Fruit fly (Drosophila melanogaster) whole organism, embryonic: ENCODE measurements around the gene Ctr9.

Source experiments
- ATbp ChIP-seq: fragments of 200-800 bp; sonication (Bioruptor generic); optimal IDR thresholded peaks from 2 replicates; lab custom pipeline; 2017; ENCODE audit warnings: missing biosample characterization, mild to moderate bottlenecking, missing genetic modification characterization, missing genetic modification reagents
- Abd-B ChIP-seq: fragments of 200-800 bp; sonication (Bioruptor generic); optimal IDR thresholded peaks from 2 replicates; lab custom pipeline; 2018; ENCODE audit warnings: missing biosample characterization, mild to moderate bottlenecking, missing genetic modification characterization, moderate library complexity
- Adf1 ChIP-seq: fragments of 200-800 bp; sonication (Bioruptor generic); IDR thresholded peaks from 2 replicates; pipeline ENCODE4 v1.3.6; 2022; ENCODE audit warnings: missing biosample characterization, missing genetic modification characterization
- Asciz ChIP-seq: fragments of 200-800 bp; sonication (Bioruptor generic); optimal IDR thresholded peaks from 2 replicates; lab custom pipeline; 2017; ENCODE audit warnings: missing biosample characterization, mild to moderate bottlenecking, missing genetic modification characterization, missing genetic modification reagents
- Awh ChIP-seq: fragments of 200-800 bp; sonication (Bioruptor generic); IDR thresholded peaks from 2 replicates; pipeline ENCODE4, ENCODE4 v1.3.6; 2022; ENCODE audit warnings: missing biosample characterization, missing genetic modification characterization
- Blimp-1 ChIP-seq: fragments of 200-800 bp; sonication (Bioruptor generic); optimal IDR thresholded peaks from 3 replicates; lab custom pipeline; 2018; ENCODE audit warnings: missing biosample characterization, missing genetic modification characterization, mild to moderate bottlenecking, moderate library complexity, missing genetic modification reagents
- CG10431 ChIP-seq: fragments of 200-800 bp; sonication (Bioruptor generic); optimal IDR thresholded peaks from 3 replicates; lab custom pipeline; 2018; ENCODE audit warnings: missing biosample characterization, mild to moderate bottlenecking, missing genetic modification characterization
- CG11085 ChIP-seq: fragments of 200-800 bp; sonication (Bioruptor generic); IDR thresholded peaks from 2 replicates; pipeline ENCODE4 v1.3.6; 2022; ENCODE audit warnings: missing biosample characterization, missing genetic modification characterization
- CG11398 ChIP-seq: fragments of 200-800 bp; sonication (Bioruptor generic); optimal IDR thresholded peaks from 2 replicates; lab custom pipeline; 2016; ENCODE audit warnings: missing biosample characterization, missing genetic modification characterization
- CG12299 ChIP-seq: fragments of 200-800 bp; sonication (Bioruptor generic); optimal IDR thresholded peaks from 2 replicates; lab custom pipeline; 2018; ENCODE audit warnings: missing biosample characterization, mild to moderate bottlenecking, missing genetic modification characterization
- CG12769 ChIP-seq: fragments of 200-800 bp; sonication (Bioruptor generic); optimal IDR thresholded peaks from 2 replicates; lab custom pipeline; 2019; ENCODE audit warnings: missing biosample characterization, mild to moderate bottlenecking, missing genetic modification characterization, moderate library complexity
- CG15011 ChIP-seq: fragments of 200-800 bp; sonication (Bioruptor generic); optimal IDR thresholded peaks from 3 replicates; lab custom pipeline; 2018; ENCODE audit warnings: missing biosample characterization, mild to moderate bottlenecking, missing genetic modification characterization
- CG1792 ChIP-seq: fragments of 200-800 bp; sonication (Bioruptor generic); optimal IDR thresholded peaks from 2 replicates; lab custom pipeline; 2016; ENCODE audit warnings: missing biosample characterization, missing genetic modification characterization
- CG30020 ChIP-seq: fragments of 200-800 bp; optimal IDR thresholded peaks from 2 replicates; lab custom pipeline; 2019; ENCODE audit warnings: missing biosample characterization, mild to moderate bottlenecking, missing genetic modification characterization, moderate library complexity
- CG30403 ChIP-seq: fragments of 200-800 bp; sonication (Bioruptor generic); optimal IDR thresholded peaks from 3 replicates; lab custom pipeline; 2016; ENCODE audit warnings: missing biosample characterization, missing genetic modification characterization
- CG31365 ChIP-seq: fragments of 200-800 bp; sonication (Bioruptor generic); optimal IDR thresholded peaks from 2 replicates; lab custom pipeline; 2018; ENCODE audit warnings: missing biosample characterization, mild to moderate bottlenecking, missing genetic modification characterization
- CG31441 ChIP-seq: fragments of 200-800 bp; sonication (Bioruptor generic); IDR thresholded peaks from 2 replicates; pipeline ENCODE4 v1.3.6; 2022; ENCODE audit warnings: missing biosample characterization, missing genetic modification characterization
- CG32772 ChIP-seq: fragments of 200-800 bp; sonication (Bioruptor generic); IDR thresholded peaks from 2 replicates; pipeline ENCODE4 v1.3.6; 2022; ENCODE audit warnings: missing biosample characterization, missing genetic modification characterization
- CG3407 ChIP-seq: fragments of 200-800 bp; sonication (Bioruptor generic); optimal IDR thresholded peaks from 2 replicates; lab custom pipeline; 2018; ENCODE audit warnings: missing biosample characterization, mild to moderate bottlenecking, missing genetic modification characterization
- CG34224 ChIP-seq: fragments of 200-800 bp; sonication (Bioruptor generic); IDR thresholded peaks from 3 replicates; pipeline ENCODE4 v1.3.6; 2022; ENCODE audit warnings: missing biosample characterization, missing genetic modification characterization; ENCODE audit not compliant: partially characterized antibody
- CG6813 ChIP-seq: fragments of 200-800 bp; sonication (Bioruptor generic); optimal IDR thresholded peaks from 2 replicates; lab custom pipeline; 2017; ENCODE audit warnings: missing biosample characterization, missing genetic modification characterization, mild to moderate bottlenecking, moderate library complexity, missing genetic modification reagents
- CG7839 ChIP-seq: fragments of 200-800 bp; sonication (Bioruptor generic); optimal IDR thresholded peaks from 3 replicates; lab custom pipeline; 2018; ENCODE audit warnings: missing biosample characterization, mild to moderate bottlenecking, missing genetic modification characterization, moderate library complexity
- CG8281 ChIP-seq: fragments of 200-800 bp; sonication (Bioruptor generic); optimal IDR thresholded peaks from 2 replicates; lab custom pipeline; 2018; ENCODE audit warnings: missing biosample characterization, mild to moderate bottlenecking, missing genetic modification characterization, moderate library complexity
- CG8944 ChIP-seq: fragments of 200-800 bp; sonication (Bioruptor generic); optimal IDR thresholded peaks from 3 replicates; lab custom pipeline; 2016; ENCODE audit warnings: missing biosample characterization, missing genetic modification characterization
- ERR ChIP-seq: fragments of 200-800 bp; sonication (Bioruptor generic); optimal IDR thresholded peaks from 2 replicates; lab custom pipeline; 2016; ENCODE audit warnings: missing biosample characterization, missing genetic modification characterization
- GATAe ChIP-seq: fragments of 200-800 bp; sonication (Bioruptor generic); conservative IDR thresholded peaks from 2 replicates; pipeline ENCODE4 v1.3.6; 2022; ENCODE audit warnings: missing biosample characterization, missing genetic modification characterization
- HLH54F ChIP-seq: fragments of 200-800 bp; sonication (Bioruptor generic); optimal IDR thresholded peaks from 3 replicates; lab custom pipeline; 2016; ENCODE audit warnings: missing biosample characterization, missing genetic modification characterization
- Hr3 ChIP-seq: fragments of 200-800 bp; sonication (Bioruptor generic); optimal IDR thresholded peaks from 3 replicates; lab custom pipeline; 2016; ENCODE audit warnings: missing biosample characterization, missing genetic modification characterization
- Lpt ChIP-seq: fragments of >200 bp; optimal IDR thresholded peaks from 2 replicates; lab custom pipeline; 2018; ENCODE audit warnings: missing biosample characterization, missing genetic modification characterization
- Max ChIP-seq: fragments of 200-800 bp; sonication (Bioruptor generic); optimal IDR thresholded peaks from 2 replicates; lab custom pipeline; 2016; ENCODE audit warnings: missing biosample characterization, mild to moderate bottlenecking, missing genetic modification characterization
- Neu2 ChIP-seq: fragments of 200-800 bp; sonication (Bioruptor generic); optimal IDR thresholded peaks from 3 replicates; lab custom pipeline; 2016; ENCODE audit warnings: missing biosample characterization, missing genetic modification characterization, borderline replicate concordance
- Stat92E ChIP-seq, 3 experiments: fragments of >200 bp in 2 of 3; fragments of 200-800 bp in 1 of 3; sonication (Bioruptor generic) in 1 of 3; optimal IDR thresholded peaks; 2 replicates each; lab custom pipeline; 2017 to 2019; ENCODE audit warnings: missing biosample characterization in 3 of 3, missing genetic modification characterization in 3 of 3, mild to moderate bottlenecking in 1 of 3, moderate library complexity in 1 of 3
- Usf ChIP-seq: fragments of 200-800 bp; sonication (Bioruptor generic); optimal IDR thresholded peaks from 2 replicates; lab custom pipeline; 2017; ENCODE audit warnings: missing genotype, missing biosample characterization, missing genetic modification characterization
- YL-1 ChIP-seq: fragments of 200-800 bp; sonication (Bioruptor generic); optimal IDR thresholded peaks from 3 replicates; lab custom pipeline; 2017; ENCODE audit warnings: missing biosample characterization, mild to moderate bottlenecking, missing genetic modification characterization
- dan ChIP-seq: fragments of 200-800 bp; sonication (Bioruptor generic); IDR thresholded peaks from 2 replicates; pipeline ENCODE4 v1.3.6; 2022; ENCODE audit warnings: missing biosample characterization, missing genetic modification characterization
- danr ChIP-seq: fragments of 200-800 bp; sonication (Bioruptor generic); IDR thresholded peaks from 2 replicates; pipeline ENCODE4 v1.3.6; 2022; ENCODE audit warnings: missing biosample characterization, missing genetic modification characterization
- eyg ChIP-seq: fragments of 200-800 bp; sonication (Bioruptor generic); optimal IDR thresholded peaks from 3 replicates; lab custom pipeline; 2016; ENCODE audit warnings: missing biosample characterization, missing genetic modification characterization
- hth ChIP-seq: fragments of >200 bp; optimal IDR thresholded peaks from 2 replicates; lab custom pipeline; 2017; ENCODE audit warnings: inconsistent platforms
- jigr1 ChIP-seq: fragments of 200-800 bp; sonication (Bioruptor generic); IDR thresholded peaks from 3 replicates; pipeline ENCODE4 v1.3.6; 2022; ENCODE audit warnings: missing biosample characterization, missing genetic modification characterization
- jumu ChIP-seq: fragments of 200-800 bp; sonication (Bioruptor generic); optimal IDR thresholded peaks from 3 replicates; lab custom pipeline; 2016; ENCODE audit warnings: missing biosample characterization, missing genetic modification characterization
- pnt ChIP-seq: fragments of 200-800 bp; sonication (Bioruptor generic); optimal IDR thresholded peaks from 3 replicates; lab custom pipeline; 2016; ENCODE audit warnings: missing biosample characterization, missing genetic modification characterization
- prd ChIP-seq, 3 experiments: fragments of >200 bp in 2 of 3; fragments of 200-800 bp in 1 of 3; sonication (Bioruptor generic) in 1 of 3; optimal IDR thresholded peaks in 2 of 3; IDR thresholded peaks in 1 of 3; 2 replicates in 2 of 3; 3 replicates in 1 of 3; pipeline versions ENCODE4 v1.3.6 to Lab custom; 2017 to 2022; ENCODE audit warnings: missing biosample characterization in 1 of 3, missing genetic modification characterization in 1 of 3
- salm ChIP-seq: fragments of 200-800 bp; sonication (Bioruptor generic); optimal IDR thresholded peaks from 2 replicates; lab custom pipeline; 2018; ENCODE audit warnings: missing biosample characterization, mild to moderate bottlenecking, missing genetic modification characterization
- sc ChIP-seq, 3 experiments: fragments of >200 bp in 2 of 3; fragments of 200-800 bp in 1 of 3; sonication (Bioruptor generic) in 1 of 3; optimal IDR thresholded peaks; 2 replicates in 2 of 3; 3 replicates in 1 of 3; lab custom pipeline; 2017; ENCODE audit warnings: mild to moderate bottlenecking in 1 of 3, missing biosample characterization in 1 of 3, missing genetic modification characterization in 1 of 3, missing genetic modification reagents in 1 of 3
- slp2 ChIP-seq: fragments of 200-800 bp; sonication (Bioruptor generic); optimal IDR thresholded peaks from 2 replicates; lab custom pipeline; 2016; ENCODE audit warnings: missing biosample characterization, missing genetic modification characterization
- stc ChIP-seq: fragments of 200-800 bp; sonication (Bioruptor generic); IDR thresholded peaks from 2 replicates; pipeline ENCODE4 v1.3.6; 2022; ENCODE audit warnings: missing biosample characterization, missing genetic modification characterization
- tup ChIP-seq: fragments of 200-800 bp; sonication (Bioruptor generic); optimal IDR thresholded peaks from 2 replicates; lab custom pipeline; 2016; ENCODE audit warnings: missing biosample characterization, mild to moderate bottlenecking, missing genetic modification characterization, moderate library complexity
- usp ChIP-seq: fragments of >200 bp; optimal IDR thresholded peaks from 2 replicates; lab custom pipeline; 2017; ENCODE audit warnings: missing biosample characterization, missing genetic modification characterization
- zen ChIP-seq: fragments of 200-800 bp; sonication (Bioruptor generic); optimal IDR thresholded peaks from 3 replicates; lab custom pipeline; 2018; ENCODE audit warnings: missing biosample characterization, mild to moderate bottlenecking, missing genetic modification characterization, moderate library complexity

The Ctr9 gene

dm6 chr3L:1319097-1319725 lies 12.2 kb downstream of the Ctr9 start (continued):
- TF ChIP-seq tup (GFP tag; lab: Kevin White, UChicago) (no peak), Max (GFP tag; lab: Kevin White, UChicago) (peak; percentile 54), CG11398 (GFP tag; lab: Kevin White, UChicago) (no peak), CG10431 (no peak), CG11085 (no peak), CG3407 (peak; percentile 75), CG31365 (tag; lab: Kevin White, UChicago) (peak; percentile 39), ATbp (GFP tag; lab: Kevin White, UChicago) (peak; percentile 87), CG8281 (tag; lab: Kevin White, UChicago) (peak; percentile 53), jumu (GFP tag; lab: Kevin White, UChicago) (peak; percentile 68), CG1792 (peak; percentile 52), CG30403 (GFP tag; lab: Kevin White, UChicago) (peak; percentile 81), CG6813 (GFP tag; lab: Kevin White, UChicago) (peak; percentile 65), CG8944 (GFP tag; lab: Kevin White, UChicago) (peak; percentile 73), CG31441 (GFP tag; lab: Robert Waterston, UW) (peak; percentile 90), Asciz (GFP tag; lab: Kevin White, UChicago) (peak; percentile 88), CG15011 (GFP tag; lab: Kevin White, UChicago) (no peak), CG30020 (tag; lab: Kevin White, UChicago) (no peak), Blimp-1 (peak; percentile 85), Stat92E (GFP tag; optimal IDR thresholded peaks at IDR 0.05; lab: Kevin White, UChicago) (no peak), CG34224 (no peak), eyg (GFP tag; lab: Kevin White, UChicago) (peak; percentile 50), sc (optimal IDR thresholded peaks at IDR 0.05; lab: Kevin White, UChicago) (no peak), sc (GFP tag; optimal IDR thresholded peaks at IDR 0.05; lab: Kevin White, UChicago) (peak; percentile 72), hth (lab: Kevin White, UChicago) (no peak), Lpt (GFP tag; lab: Kevin White, UChicago) (no peak), Hr3 (GFP tag; lab: Kevin White, UChicago) (peak; percentile 48), danr (peak; percentile 68), prd (optimal IDR thresholded peaks at IDR 0.05; lab: Kevin White, UChicago) (no peak), prd (GFP tag; IDR thresholded peaks at IDR 0.05; lab: Robert Waterston, UW) (peak; percentile 85), HLH54F (GFP tag; lab: Kevin White, UChicago) (peak; percentile 62), GATAe (no peak), CG7839 (tag; lab: Kevin White, UChicago) (peak; percentile 79), CG12299 (tag; lab: Kevin White, UChicago) (peak; percentile 27), slp2 (GFP tag; lab: Kevin White, UChicago) (peak; percentile 67), YL-1 (GFP tag; lab: Kevin White, UChicago) (no peak), Adf1 (GFP tag; lab: Robert Waterston, UW) (no peak), dan (no peak; the same call in 1 of the 2 replicates), pnt (peak; percentile 84), stc (peak; percentile 88), Neu2 (GFP tag; lab: Kevin White, UChicago) (no peak), CG32772 (peak; percentile 86), salm (peak; percentile 29), Awh (GFP tag; lab: Robert Waterston, UW) (peak; percentile 82), usp (no peak), CG12769 (peak; percentile 69), ERR (no peak), jigr1 (GFP tag; lab: Robert Waterston, UW) (0 out of 3 replicates have a peak, but pooled peaks have one; percentile 48), zen (tag; lab: Kevin White, UChicago) (peak; percentile 38), Abd-B (GFP tag; lab: Kevin White, UChicago) (peak; percentile 74), Usf (no peak)
